Worm (Caenorhabditis elegans) whole organism, young adult: Measurements from ENCODE around the gene letm-1.
A peak's percentile ranks its signal among the peaks of the same experiment; 100 is the strongest.

Experiments
- B0019.2 ChIP-seq: fragments of 200-800 bp; sonication (Bioruptor generic); conservative IDR thresholded peaks from 2 replicates; pipeline ENCODE4 v1.3.6; 2022; ENCODE audit warnings: missing genetic modification reagents, missing genetic modification characterization, missing compliant biosample characterization
- B0035.1 ChIP-seq: sonication (generic microtip); optimal IDR thresholded peaks from 2 replicates; lab custom pipeline; 2016; ENCODE audit warnings: missing genetic modification characterization, mild to moderate bottlenecking, missing compliant biosample characterization, missing genotype, missing genetic modification reagents
- F23B12.7 ChIP-seq: sonication (generic microtip); optimal IDR thresholded peaks from 2 replicates; lab custom pipeline; 2017; ENCODE audit warnings: missing genetic modification characterization, mild to moderate bottlenecking, missing compliant biosample characterization, antibody characterized with exemption, moderate library complexity; ENCODE audit not compliant: insufficient read depth
- F33H1.4 ChIP-seq: fragments of 200-800 bp; sonication (Bioruptor generic); IDR thresholded peaks from 2 replicates; pipeline ENCODE4 v1.3.6; 2022; ENCODE audit warnings: missing genetic modification reagents, missing genetic modification characterization, missing compliant biosample characterization
- F37B4.10 ChIP-seq: fragments of 200-800 bp; sonication (Bioruptor generic); IDR thresholded peaks from 2 replicates; pipeline ENCODE4 v1.3.6; 2022; ENCODE audit warnings: missing genetic modification characterization, missing compliant biosample characterization
- F52B5.7 ChIP-seq: sonication (generic microtip); optimal IDR thresholded peaks from 2 replicates; lab custom pipeline; 2016; ENCODE audit warnings: mild to moderate bottlenecking, missing genetic modification characterization, missing compliant biosample characterization
- F57A8.1 ChIP-seq: fragments of 200-800 bp; sonication (Bioruptor generic); optimal IDR thresholded peaks from 2 replicates; lab custom pipeline; 2018; ENCODE audit warnings: mild to moderate bottlenecking, missing genetic modification characterization, moderate library complexity, missing compliant biosample characterization
- F57C9.4 ChIP-seq: sonication (generic microtip); optimal IDR thresholded peaks from 2 replicates; lab custom pipeline; 2017; ENCODE audit warnings: mild to moderate bottlenecking, missing genetic modification characterization, missing compliant biosample characterization
- T07F8.4 ChIP-seq: sonication (generic microtip); optimal IDR thresholded peaks from 2 replicates; lab custom pipeline; 2016; ENCODE audit warnings: mild to moderate bottlenecking, missing genetic modification characterization, moderate library complexity, missing compliant biosample characterization
- T26A5.8 ChIP-seq: sonication (generic microtip); optimal IDR thresholded peaks from 2 replicates; lab custom pipeline; 2016; ENCODE audit warnings: missing genetic modification characterization, missing compliant biosample characterization
- Y53F4B.3 ChIP-seq: fragments of 200-800 bp; sonication (Bioruptor generic); IDR thresholded peaks from 2 replicates; pipeline ENCODE4 v1.3.6; 2022; ENCODE audit warnings: missing genetic modification reagents, missing genetic modification characterization, missing compliant biosample characterization
- Y79H2A.3 ChIP-seq: fragments of 200-800 bp; sonication (Bioruptor generic); conservative IDR thresholded peaks from 2 replicates; pipeline ENCODE4 v1.3.6; 2022; ENCODE audit warnings: missing genetic modification reagents, missing genetic modification characterization, missing compliant biosample characterization
- atf-7 ChIP-seq: sonication (generic microtip); optimal IDR thresholded peaks from 2 replicates; lab custom pipeline; 2017; ENCODE audit warnings: mild to moderate bottlenecking, missing genetic modification characterization, missing compliant biosample characterization
- bed-1 ChIP-seq: fragments of 200-800 bp; sonication (Bioruptor generic); IDR thresholded peaks from 2 replicates; pipeline ENCODE4 v1.3.6; 2022; ENCODE audit warnings: missing genetic modification reagents, missing genetic modification characterization, missing compliant biosample characterization
- bed-2 ChIP-seq: fragments of 200-800 bp; sonication (Bioruptor generic); IDR thresholded peaks from 2 replicates; pipeline ENCODE4 v1.3.6; 2022; ENCODE audit warnings: missing genetic modification reagents, missing genetic modification characterization, missing compliant biosample characterization
- cebp-1 ChIP-seq, 2 experiments: fragments of 200-800 bp in 1 of 2; sonication (Bioruptor generic) in 1 of 2; sonication (generic microtip) in 1 of 2; IDR thresholded peaks in 1 of 2; optimal IDR thresholded peaks in 1 of 2; 2 replicates each; pipeline versions ENCODE4 v1.3.6 to Lab custom; 2017 to 2022; ENCODE audit warnings: missing compliant biosample characterization in 2 of 2, missing genetic modification characterization in 2 of 2, mild to moderate bottlenecking in 1 of 2, missing genetic modification reagents in 1 of 2, moderate library complexity in 1 of 2
- ceh-100 ChIP-seq: fragments of 200-800 bp; sonication (Bioruptor generic); IDR thresholded peaks from 2 replicates; pipeline ENCODE4 v1.3.6; 2022; ENCODE audit warnings: missing genetic modification reagents, missing genetic modification characterization, missing compliant biosample characterization
- ceh-58 ChIP-seq: fragments of 200-800 bp; sonication (Bioruptor generic); IDR thresholded peaks from 2 replicates; pipeline ENCODE4 v1.3.6; 2022; ENCODE audit warnings: missing genetic modification characterization, missing compliant biosample characterization
- dpff-1 ChIP-seq: sonication (generic microtip); optimal IDR thresholded peaks from 2 replicates; lab custom pipeline; 2017; ENCODE audit warnings: mild to moderate bottlenecking, missing genetic modification characterization, missing compliant biosample characterization
- dpl-1 ChIP-seq: fragments of 150-350 bp; optimal IDR thresholded peaks from 2 replicates; lab custom pipeline; 2014; ENCODE audit warnings: missing biosample characterization, missing genetic modification reagents, missing genetic modification characterization
- efl-1 ChIP-seq: fragments of 150-350 bp; optimal IDR thresholded peaks from 2 replicates; lab custom pipeline; 2014; ENCODE audit warnings: missing biosample characterization, missing genetic modification reagents, missing genetic modification characterization
- egrh-3 ChIP-seq: fragments of 200-800 bp; sonication (Bioruptor generic); IDR thresholded peaks from 2 replicates; pipeline ENCODE4 v1.3.6; 2022; ENCODE audit warnings: missing genetic modification reagents, missing genetic modification characterization, missing compliant biosample characterization
- fkh-3 ChIP-seq: sonication (generic microtip); optimal IDR thresholded peaks from 2 replicates; lab custom pipeline; 2016; ENCODE audit warnings: mild to moderate bottlenecking, missing genetic modification characterization, missing compliant biosample characterization
- hmg-20 ChIP-seq: fragments of 200-800 bp; sonication (Bioruptor generic); IDR thresholded peaks from 2 replicates; pipeline ENCODE4 v1.3.6; 2022; ENCODE audit warnings: missing genetic modification reagents, missing genetic modification characterization, missing compliant biosample characterization
- hsf-1 ChIP-seq: fragments of 200-800 bp; sonication (Bioruptor generic); IDR thresholded peaks from 2 replicates; pipeline ENCODE4 v1.3.6; 2022; ENCODE audit warnings: missing genetic modification reagents, missing genetic modification characterization, missing compliant biosample characterization
- lin-40 ChIP-seq: sonication (generic microtip); optimal IDR thresholded peaks from 2 replicates; lab custom pipeline; 2016; ENCODE audit warnings: missing genetic modification characterization, mild to moderate bottlenecking, missing compliant biosample characterization, missing genotype, missing genetic modification reagents
- lin-54 ChIP-seq: fragments of 200-800 bp; sonication (Bioruptor generic); optimal IDR thresholded peaks from 2 replicates; lab custom pipeline; 2018; ENCODE audit warnings: mild to moderate bottlenecking, missing genetic modification characterization, missing compliant biosample characterization
- lsl-1 ChIP-seq: fragments of 200-800 bp; sonication (Bioruptor generic); optimal IDR thresholded peaks from 2 replicates; lab custom pipeline; 2018; ENCODE audit warnings: mild to moderate bottlenecking, missing genetic modification characterization, moderate library complexity, missing compliant biosample characterization
- lsy-27 ChIP-seq: sonication (generic microtip); optimal IDR thresholded peaks from 2 replicates; lab custom pipeline; 2017; ENCODE audit warnings: missing genetic modification characterization, mild to moderate bottlenecking, missing compliant biosample characterization, antibody characterized with exemption, missing genotype, borderline replicate concordance; ENCODE audit not compliant: insufficient read depth
- mcd-1 ChIP-seq: fragments of 200-800 bp; sonication (Bioruptor generic); IDR thresholded peaks from 2 replicates; pipeline ENCODE4 v1.3.6; 2022; ENCODE audit warnings: missing genetic modification reagents, missing genetic modification characterization, missing compliant biosample characterization
- mxl-1 ChIP-seq: sonication (generic microtip); optimal IDR thresholded peaks from 2 replicates; lab custom pipeline; 2016; ENCODE audit warnings: missing genetic modification characterization, missing compliant biosample characterization
- nfya-1 ChIP-seq: sonication (generic microtip); optimal IDR thresholded peaks from 2 replicates; lab custom pipeline; 2017; ENCODE audit warnings: antibody characterized with exemption, missing compliant biosample characterization, missing genetic modification characterization, borderline replicate concordance; ENCODE audit not compliant: insufficient read depth
- nfyb-1 ChIP-seq: fragments of 200-800 bp; sonication (Bioruptor generic); IDR thresholded peaks from 2 replicates; pipeline ENCODE4 v1.3.6; 2022; ENCODE audit warnings: missing genetic modification reagents, missing genetic modification characterization, missing compliant biosample characterization
- nhr-179 ChIP-seq: sonication (generic microtip); optimal IDR thresholded peaks from 2 replicates; lab custom pipeline; 2016; ENCODE audit warnings: mild to moderate bottlenecking, missing genetic modification characterization, missing compliant biosample characterization
- nhr-27 ChIP-seq: fragments of 200-800 bp; sonication (Bioruptor generic); optimal IDR thresholded peaks from 2 replicates; lab custom pipeline; 2018; ENCODE audit warnings: mild to moderate bottlenecking, missing genetic modification characterization, moderate library complexity, missing compliant biosample characterization
- nhr-80 ChIP-seq: sonication (generic microtip); optimal IDR thresholded peaks from 2 replicates; lab custom pipeline; 2016; ENCODE audit warnings: missing genetic modification characterization, missing compliant biosample characterization
- repo-1 ChIP-seq: sonication (generic microtip); optimal IDR thresholded peaks from 2 replicates; lab custom pipeline; 2017; ENCODE audit warnings: mild to moderate bottlenecking, missing genetic modification characterization, missing compliant biosample characterization
- sdz-38 ChIP-seq: sonication (generic microtip); optimal IDR thresholded peaks from 2 replicates; lab custom pipeline; 2016; ENCODE audit warnings: missing genotype, missing genetic modification characterization, missing compliant biosample characterization
- snpc-3.4 ChIP-seq: sonication (generic microtip); optimal IDR thresholded peaks from 2 replicates; lab custom pipeline; 2017; ENCODE audit warnings: missing genetic modification characterization, mild to moderate bottlenecking, missing compliant biosample characterization, antibody characterized with exemption, moderate library complexity, missing genotype, missing genetic modification reagents
- unc-130 ChIP-seq: sonication (generic microtip); optimal IDR thresholded peaks from 2 replicates; lab custom pipeline; 2016; ENCODE audit warnings: missing genetic modification reagents, missing genetic modification characterization, missing compliant biosample characterization
- unc-62 ChIP-seq: fragments of 150-350 bp; optimal IDR thresholded peaks from 2 replicates; lab custom pipeline; 2014; ENCODE audit warnings: missing biosample characterization, missing genetic modification reagents, missing genetic modification characterization
- xnd-1 ChIP-seq: sonication (generic microtip); optimal IDR thresholded peaks from 2 replicates; lab custom pipeline; 2016; ENCODE audit warnings: missing genotype, missing genetic modification reagents, missing genetic modification characterization, missing compliant biosample characterization
- zim-3 ChIP-seq: sonication (generic microtip); optimal IDR thresholded peaks from 2 replicates; lab custom pipeline; 2017; ENCODE audit warnings: mild to moderate bottlenecking, missing genetic modification characterization, moderate library complexity, missing compliant biosample characterization
- ztf-26 ChIP-seq: sonication (generic microtip); optimal IDR thresholded peaks from 2 replicates; lab custom pipeline; 2017; ENCODE audit warnings: missing genetic modification characterization, missing compliant biosample characterization
- ztf-28 ChIP-seq: fragments of 200-800 bp; sonication (Bioruptor generic); IDR thresholded peaks from 2 replicates; pipeline ENCODE4 v1.3.6; 2022; ENCODE audit warnings: missing genetic modification reagents, missing genetic modification characterization, missing compliant biosample characterization

Gene letm-1

DNA sequence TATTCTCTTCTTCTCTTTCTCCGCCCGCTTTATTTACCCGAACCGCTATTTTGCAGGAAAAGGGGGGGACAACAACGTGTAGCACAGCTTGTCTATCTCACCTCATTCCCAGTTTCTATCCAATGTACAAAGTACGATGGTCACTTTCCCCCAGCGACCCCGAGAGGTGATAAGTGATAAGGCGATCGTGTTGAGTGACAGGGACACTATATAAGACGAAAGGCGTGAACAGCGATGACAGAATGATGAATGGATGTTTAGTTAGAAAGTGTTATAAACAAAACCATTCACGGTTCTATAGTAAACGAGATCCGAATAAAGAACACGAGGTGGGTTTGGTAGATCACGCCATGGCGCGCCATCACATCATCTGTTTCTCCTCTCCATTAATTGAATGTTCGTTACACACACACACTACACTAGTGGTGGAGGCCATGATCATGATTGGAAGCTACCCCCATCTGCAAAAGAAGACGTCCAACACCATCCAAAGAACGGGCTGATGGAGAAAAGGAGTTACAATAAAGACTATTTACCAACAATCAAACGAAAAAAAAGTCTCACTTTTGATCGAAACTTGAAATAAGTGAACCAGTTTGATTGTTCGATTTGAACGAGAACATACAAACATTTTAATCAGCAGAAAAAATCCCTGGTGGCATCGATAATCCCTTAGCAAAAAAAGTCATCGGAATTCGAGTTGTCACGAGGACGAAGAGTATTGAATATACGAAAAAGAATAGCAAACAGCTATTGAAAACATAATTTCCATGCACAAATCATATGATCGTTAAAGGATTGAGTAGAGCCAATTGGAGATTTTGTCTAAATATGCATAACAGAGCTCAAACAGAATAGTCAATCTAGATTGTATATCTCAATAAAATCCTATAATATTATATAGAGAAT, 4.5 kb upstream of the letm-1 start (continued):
- no peak for TF ChIP-seq nfya-1 (tag; lab: Kevin White, UChicago)
- no peak for TF ChIP-seq repo-1
- TF ChIP-seq lin-54 (GFP tag; lab: Kevin White, UChicago) = no peak
- no peak for TF ChIP-seq dpl-1 (GFP tag; lab: Kevin White, UChicago)
- no peak for TF ChIP-seq F23B12.7 (tag; lab: Kevin White, UChicago)
- no peak for TF ChIP-seq zim-3 (tag; lab: Kevin White, UChicago)
- TF ChIP-seq fkh-3 (tag; lab: Kevin White, UChicago) = no peak
- TF ChIP-seq Y79H2A.3 (GFP tag; lab: Robert Waterston, UW) = no peak
- no peak for TF ChIP-seq dpff-1 (tag; lab: Kevin White, UChicago)
- peak; percentile 96 for TF ChIP-seq nhr-80 (tag; lab: Kevin White, UChicago)
- no peak for TF ChIP-seq nhr-27
- no peak for TF ChIP-seq F57A8.1 (GFP tag; lab: Kevin White, UChicago)
- TF ChIP-seq ceh-100 (GFP tag; lab: Robert Waterston, UW) = no peak

DNA sequence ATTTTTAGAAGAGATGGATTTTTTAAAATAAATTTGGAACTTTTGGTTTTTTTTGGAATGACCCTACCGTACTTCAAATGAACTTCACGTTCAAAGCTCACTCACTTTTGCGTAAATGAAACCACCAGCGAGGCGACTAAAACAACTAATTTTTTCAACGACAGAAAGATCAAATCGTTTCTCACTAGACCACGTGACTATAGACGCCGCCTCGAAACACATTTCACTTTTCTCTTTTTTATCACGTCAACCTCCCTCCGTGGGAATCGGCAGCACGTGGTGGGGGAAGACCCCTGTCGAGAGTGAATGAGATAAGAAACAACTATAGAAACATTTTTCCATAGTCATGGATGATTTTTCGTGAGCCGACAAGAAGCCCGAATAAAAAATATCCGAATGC, 3.8 kb upstream of the letm-1 start:
- TF ChIP-seq nfya-1 (tag; lab: Kevin White, UChicago) (no peak), lsy-27 (tag; lab: Kevin White, UChicago) (no peak), Y53F4B.3 (no peak), lsl-1 (GFP tag; lab: Kevin White, UChicago) (no peak), cebp-1 (GFP tag; IDR thresholded peaks at IDR 0.05; lab: Robert Waterston, UW) (peak; percentile 8; the same call in 1 of the 2 replicates), cebp-1 (tag; optimal IDR thresholded peaks at IDR 0.05; lab: Kevin White, UChicago) (peak; percentile 71), F33H1.4 (GFP tag; lab: Robert Waterston, UW) (no peak), dpff-1 (tag; lab: Kevin White, UChicago) (no peak), xnd-1 (tag; lab: Kevin White, UChicago) (no peak), ceh-58 (GFP tag; lab: Robert Waterston, UW) (no peak), nhr-179 (tag; lab: Kevin White, UChicago) (no peak), snpc-3.4 (tag; lab: Kevin White, UChicago) (peak; percentile 7), ztf-26 (tag; lab: Kevin White, UChicago) (peak; percentile 62), atf-7 (tag; lab: Kevin White, UChicago) (peak; percentile 62), unc-130 (GFP tag; lab: Kevin White, UChicago) (no peak), hsf-1 (GFP tag; lab: Robert Waterston, UW) (0 out of 2 replicates have a peak, but pooled peaks have one; percentile 4), sdz-38 (tag; lab: Kevin White, UChicago) (no peak), nfyb-1 (GFP tag; lab: Robert Waterston, UW) (peak; percentile 55; the same call in 1 of the 2 replicates), mcd-1 (GFP tag; lab: Robert Waterston, UW) (peak; percentile 15; the same call in 1 of the 2 replicates), T26A5.8 (tag; lab: Kevin White, UChicago) (no peak), bed-2 (no peak), T07F8.4 (tag; lab: Kevin White, UChicago) (no peak), hmg-20 (GFP tag; lab: Robert Waterston, UW) (no peak), egrh-3 (no peak; the same call in 1 of the 2 replicates), B0035.1 (tag; lab: Kevin White, UChicago) (no peak), F37B4.10 (GFP tag; lab: Robert Waterston, UW) (no peak), efl-1 (GFP tag; lab: Kevin White, UChicago) (no peak), B0019.2 (GFP tag; lab: Robert Waterston, UW) (no peak), F57C9.4 (tag; lab: Kevin White, UChicago) (no peak), bed-1 (GFP tag; lab: Robert Waterston, UW) (no peak), F52B5.7 (tag; lab: Kevin White, UChicago) (no peak), zim-3 (tag; lab: Kevin White, UChicago) (no peak), mxl-1 (tag; lab: Kevin White, UChicago) (no peak), lin-40 (tag; lab: Kevin White, UChicago) (peak; percentile 44), dpl-1 (GFP tag; lab: Kevin White, UChicago) (no peak), unc-62 (GFP tag; lab: Kevin White, UChicago) (peak; percentile 58), ztf-28 (GFP tag; lab: Robert Waterston, UW) (no peak)
